Worm (Caenorhabditis elegans) whole organism, young adult: ENCODE data around the gene sra-27.

ENCODE experiments used
- B0261.1 ChIP-seq: sonication (generic microtip); optimal IDR thresholded peaks from 2 replicates; lab custom pipeline; 2016; ENCODE audit warnings: mild to moderate bottlenecking, missing genetic modification characterization, moderate library complexity, missing compliant biosample characterization
- C06A6.2 ChIP-seq: fragments of 200-800 bp; sonication (Bioruptor generic); conservative IDR thresholded peaks from 2 replicates; pipeline ENCODE4 v1.3.6; 2022; ENCODE audit warnings: missing genetic modification characterization, missing compliant biosample characterization
- C17E4.6 ChIP-seq: fragments of 200-800 bp; sonication (Bioruptor generic); IDR thresholded peaks from 2 replicates; pipeline ENCODE4 v1.3.6; 2022; ENCODE audit warnings: missing genetic modification reagents, missing genetic modification characterization, missing compliant biosample characterization
- D2030.7 ChIP-seq: fragments of 200-800 bp; sonication (Bioruptor generic); IDR thresholded peaks from 2 replicates; pipeline ENCODE4 v1.3.6; 2022; ENCODE audit warnings: missing genetic modification reagents, missing genetic modification characterization, missing compliant biosample characterization
- F33H1.4 ChIP-seq: fragments of 200-800 bp; sonication (Bioruptor generic); IDR thresholded peaks from 2 replicates; pipeline ENCODE4 v1.3.6; 2022; ENCODE audit warnings: missing genetic modification reagents, missing genetic modification characterization, missing compliant biosample characterization
- F57A8.1 ChIP-seq: fragments of 200-800 bp; sonication (Bioruptor generic); optimal IDR thresholded peaks from 2 replicates; lab custom pipeline; 2018; ENCODE audit warnings: mild to moderate bottlenecking, missing genetic modification characterization, moderate library complexity, missing compliant biosample characterization
- K11D2.4 ChIP-seq: fragments of 200-800 bp; sonication (Bioruptor generic); IDR thresholded peaks from 2 replicates; pipeline ENCODE4 v1.3.6; 2022; ENCODE audit warnings: missing genetic modification reagents, missing genetic modification characterization, missing compliant biosample characterization
- K12H6.12 ChIP-seq: fragments of 200-800 bp; sonication (Bioruptor generic); optimal IDR thresholded peaks from 2 replicates; lab custom pipeline; 2018; ENCODE audit warnings: mild to moderate bottlenecking, missing genetic modification characterization, missing compliant biosample characterization
- T26A5.8 ChIP-seq: sonication (generic microtip); optimal IDR thresholded peaks from 2 replicates; lab custom pipeline; 2016; ENCODE audit warnings: missing genetic modification characterization, missing compliant biosample characterization
- Y53F4B.3 ChIP-seq: fragments of 200-800 bp; sonication (Bioruptor generic); IDR thresholded peaks from 2 replicates; pipeline ENCODE4 v1.3.6; 2022; ENCODE audit warnings: missing genetic modification reagents, missing genetic modification characterization, missing compliant biosample characterization
- Y53G8AR.9 ChIP-seq: fragments of 200-800 bp; sonication (Bioruptor generic); conservative IDR thresholded peaks from 2 replicates; pipeline ENCODE4 v1.3.6; 2022; ENCODE audit warnings: missing genetic modification reagents, missing genetic modification characterization, missing compliant biosample characterization
- Y56A3A.18 ChIP-seq: fragments of 200-800 bp; sonication (Bioruptor generic); IDR thresholded peaks from 2 replicates; pipeline ENCODE4 v1.3.6; 2022; ENCODE audit warnings: missing genetic modification reagents, missing genetic modification characterization, missing compliant biosample characterization
- Y95B8A.8 ChIP-seq: fragments of 200-800 bp; sonication (Bioruptor generic); IDR thresholded peaks from 2 replicates; pipeline ENCODE4 v1.3.6; 2022; ENCODE audit warnings: missing genetic modification reagents, missing genetic modification characterization, missing compliant biosample characterization
- akir-1 ChIP-seq: fragments of 200-800 bp; sonication (Bioruptor generic); optimal IDR thresholded peaks from 2 replicates; lab custom pipeline; 2018; ENCODE audit warnings: mild to moderate bottlenecking, missing genetic modification characterization, moderate library complexity, missing compliant biosample characterization
- ama-1 ChIP-seq, 3 experiments: fragments of 150-350 bp in 1 of 3; sonication (generic microtip) in 2 of 3; optimal IDR thresholded peaks; 2 replicates each; lab custom pipeline; 2014 to 2018; ENCODE audit warnings: missing biosample characterization in 2 of 3, missing genetic modification characterization in 2 of 3, missing genetic modification reagents in 2 of 3
- attf-3 ChIP-seq: fragments of 200-800 bp; sonication (Bioruptor generic); conservative IDR thresholded peaks from 2 replicates; pipeline ENCODE4 v1.3.6; 2022; ENCODE audit warnings: missing genetic modification reagents, missing genetic modification characterization, missing compliant biosample characterization
- attf-6 ChIP-seq: fragments of 200-800 bp; sonication (Bioruptor generic); IDR thresholded peaks from 2 replicates; pipeline ENCODE4 v1.3.6; 2022; ENCODE audit warnings: missing genetic modification reagents, missing genetic modification characterization, missing compliant biosample characterization
- ccch-3 ChIP-seq: fragments of 200-800 bp; sonication (Bioruptor generic); optimal IDR thresholded peaks from 2 replicates; lab custom pipeline; 2018; ENCODE audit warnings: mild to moderate bottlenecking, missing genetic modification characterization, missing compliant biosample characterization
- cebp-1 ChIP-seq, 2 experiments: fragments of 200-800 bp in 1 of 2; sonication (Bioruptor generic) in 1 of 2; sonication (generic microtip) in 1 of 2; IDR thresholded peaks in 1 of 2; optimal IDR thresholded peaks in 1 of 2; 2 replicates each; pipeline versions ENCODE4 v1.3.6 to Lab custom; 2017 to 2022; ENCODE audit warnings: missing compliant biosample characterization in 2 of 2, missing genetic modification characterization in 2 of 2, mild to moderate bottlenecking in 1 of 2, missing genetic modification reagents in 1 of 2, moderate library complexity in 1 of 2
- ceh-79 ChIP-seq: sonication (generic microtip); optimal IDR thresholded peaks from 2 replicates; lab custom pipeline; 2017; ENCODE audit warnings: mild to moderate bottlenecking, missing genetic modification characterization, missing compliant biosample characterization
- ceh-91 ChIP-seq: fragments of 200-800 bp; sonication (Bioruptor generic); IDR thresholded peaks from 2 replicates; pipeline ENCODE4 v1.3.6; 2022; ENCODE audit warnings: missing genetic modification reagents, missing genetic modification characterization, missing compliant biosample characterization
- die-1 ChIP-seq: sonication (generic microtip); optimal IDR thresholded peaks from 2 replicates; lab custom pipeline; 2016; ENCODE audit warnings: missing genotype, mild to moderate bottlenecking, missing genetic modification characterization, missing compliant biosample characterization
- efl-1 ChIP-seq: fragments of 150-350 bp; optimal IDR thresholded peaks from 2 replicates; lab custom pipeline; 2014; ENCODE audit warnings: missing biosample characterization, missing genetic modification reagents, missing genetic modification characterization
- egl-44 ChIP-seq: fragments of 200-800 bp; sonication (Bioruptor generic); IDR thresholded peaks from 2 replicates; pipeline ENCODE4 v1.3.6; 2022; ENCODE audit warnings: missing genetic modification reagents, missing genetic modification characterization, missing compliant biosample characterization
- egrh-3 ChIP-seq: fragments of 200-800 bp; sonication (Bioruptor generic); IDR thresholded peaks from 2 replicates; pipeline ENCODE4 v1.3.6; 2022; ENCODE audit warnings: missing genetic modification reagents, missing genetic modification characterization, missing compliant biosample characterization
- ets-4 ChIP-seq: fragments of 200-800 bp; sonication (Bioruptor generic); optimal IDR thresholded peaks from 2 replicates; lab custom pipeline; 2018; ENCODE audit warnings: mild to moderate bottlenecking, missing genetic modification characterization, missing compliant biosample characterization
- fkh-3 ChIP-seq: sonication (generic microtip); optimal IDR thresholded peaks from 2 replicates; lab custom pipeline; 2016; ENCODE audit warnings: mild to moderate bottlenecking, missing genetic modification characterization, missing compliant biosample characterization
- gei-17 ChIP-seq: fragments of 200-800 bp; sonication (Bioruptor generic); optimal IDR thresholded peaks from 2 replicates; lab custom pipeline; 2018; ENCODE audit warnings: mild to moderate bottlenecking, missing genetic modification characterization, missing compliant biosample characterization
- him-1 ChIP-seq: sonication (generic microtip); optimal IDR thresholded peaks from 2 replicates; lab custom pipeline; 2016; ENCODE audit warnings: missing genotype, missing genetic modification reagents, missing genetic modification characterization, missing compliant biosample characterization
- hlh-26 ChIP-seq: fragments of 200-800 bp; sonication (Bioruptor generic); conservative IDR thresholded peaks from 2 replicates; pipeline ENCODE4 v1.3.6; 2022; ENCODE audit warnings: missing genetic modification reagents, missing genetic modification characterization, missing compliant biosample characterization
- hmg-20 ChIP-seq: fragments of 200-800 bp; sonication (Bioruptor generic); IDR thresholded peaks from 2 replicates; pipeline ENCODE4 v1.3.6; 2022; ENCODE audit warnings: missing genetic modification reagents, missing genetic modification characterization, missing compliant biosample characterization
- let-526 ChIP-seq: fragments of 200-800 bp; sonication (Bioruptor generic); IDR thresholded peaks from 2 replicates; pipeline ENCODE4 v1.3.6; 2022; ENCODE audit warnings: missing genetic modification reagents, missing genetic modification characterization, missing compliant biosample characterization
- lin-40 ChIP-seq: sonication (generic microtip); optimal IDR thresholded peaks from 2 replicates; lab custom pipeline; 2016; ENCODE audit warnings: missing genetic modification characterization, mild to moderate bottlenecking, missing compliant biosample characterization, missing genotype, missing genetic modification reagents
- madf-3 ChIP-seq: fragments of 200-800 bp; sonication (Bioruptor generic); IDR thresholded peaks from 2 replicates; pipeline ENCODE4 v1.3.6; 2022; ENCODE audit warnings: missing genetic modification reagents, missing genetic modification characterization, missing compliant biosample characterization
- madf-6 ChIP-seq: fragments of 200-800 bp; sonication (Bioruptor generic); IDR thresholded peaks from 2 replicates; pipeline ENCODE4 v1.3.6; 2022; ENCODE audit warnings: missing genetic modification reagents, missing genetic modification characterization, missing compliant biosample characterization
- madf-8 ChIP-seq: fragments of 200-800 bp; sonication (Bioruptor generic); conservative IDR thresholded peaks from 2 replicates; pipeline ENCODE4 v1.3.6; 2022; ENCODE audit warnings: missing genetic modification reagents, missing genetic modification characterization, missing compliant biosample characterization
- nfya-1 ChIP-seq: sonication (generic microtip); optimal IDR thresholded peaks from 2 replicates; lab custom pipeline; 2017; ENCODE audit warnings: antibody characterized with exemption, missing compliant biosample characterization, missing genetic modification characterization, borderline replicate concordance; ENCODE audit not compliant: insufficient read depth
- nfya-2 ChIP-seq: fragments of 200-800 bp; sonication (Bioruptor generic); IDR thresholded peaks from 2 replicates; pipeline ENCODE4 v1.3.6; 2022; ENCODE audit warnings: missing genetic modification reagents, missing genetic modification characterization, missing compliant biosample characterization
- nhr-90 ChIP-seq: sonication (generic microtip); optimal IDR thresholded peaks from 2 replicates; lab custom pipeline; 2016; ENCODE audit warnings: missing genotype, mild to moderate bottlenecking, missing genetic modification characterization, missing compliant biosample characterization
- snpc-1.1 ChIP-seq: sonication (generic microtip); optimal IDR thresholded peaks from 2 replicates; lab custom pipeline; 2017; ENCODE audit warnings: missing genetic modification characterization, mild to moderate bottlenecking, missing compliant biosample characterization, antibody characterized with exemption, moderate library complexity, missing genotype, missing genetic modification reagents; ENCODE audit not compliant: insufficient read depth
- snpc-1.3 ChIP-seq: sonication (generic microtip); optimal IDR thresholded peaks from 2 replicates; lab custom pipeline; 2017; ENCODE audit warnings: missing genetic modification characterization, mild to moderate bottlenecking, missing compliant biosample characterization, antibody characterized with exemption, moderate library complexity, missing genotype, missing genetic modification reagents; ENCODE audit not compliant: insufficient read depth
- somi-1 ChIP-seq: fragments of 200-800 bp; sonication (Bioruptor generic); optimal IDR thresholded peaks from 2 replicates; lab custom pipeline; 2018; ENCODE audit warnings: mild to moderate bottlenecking, missing genetic modification characterization, missing compliant biosample characterization
- tbx-9 ChIP-seq: sonication (generic microtip); optimal IDR thresholded peaks from 2 replicates; lab custom pipeline; 2016; ENCODE audit warnings: borderline replicate concordance, missing genetic modification characterization, inconsistent platforms, missing compliant biosample characterization
- zim-3 ChIP-seq: sonication (generic microtip); optimal IDR thresholded peaks from 2 replicates; lab custom pipeline; 2017; ENCODE audit warnings: mild to moderate bottlenecking, missing genetic modification characterization, moderate library complexity, missing compliant biosample characterization
- ztf-18 ChIP-seq: sonication (generic microtip); optimal IDR thresholded peaks from 2 replicates; lab custom pipeline; 2016; ENCODE audit warnings: missing genotype, mild to moderate bottlenecking, missing genetic modification characterization, missing compliant biosample characterization
- ztf-26 ChIP-seq: sonication (generic microtip); optimal IDR thresholded peaks from 2 replicates; lab custom pipeline; 2017; ENCODE audit warnings: missing genetic modification characterization, missing compliant biosample characterization

Gene sra-27

ce11 chrII:6587264-6587870 lies 18.6 kb downstream of the sra-27 start, which contains the start of gene C56C10.7 (continued):
- TF ChIP-seq egl-44 (GFP tag; lab: Robert Waterston, UW) (peak; percentile 43), madf-6 (peak; percentile 89), lin-40 (tag; lab: Kevin White, UChicago) (no peak), T26A5.8 (no peak), Y95B8A.8 (GFP tag; lab: Robert Waterston, UW) (no peak), hlh-26 (no peak), ztf-26 (tag; lab: Kevin White, UChicago) (peak; percentile 34), ztf-18 (peak; percentile 24), Y53G8AR.9 (GFP tag; lab: Robert Waterston, UW) (peak; percentile 90), Y53F4B.3 (GFP tag; lab: Robert Waterston, UW) (no peak), tbx-9 (no peak), ccch-3 (GFP tag; lab: Kevin White, UChicago) (no peak), F33H1.4 (GFP tag; lab: Robert Waterston, UW) (peak; percentile 30; the same call in 1 of the 2 replicates), K12H6.12 (tag; lab: Kevin White, UChicago) (no peak), akir-1 (GFP tag; lab: Kevin White, UChicago) (no peak), cebp-1 (GFP tag; IDR thresholded peaks at IDR 0.05; lab: Robert Waterston, UW) (no peak), cebp-1 (tag; optimal IDR thresholded peaks at IDR 0.05; lab: Kevin White, UChicago) (peak; percentile 54), him-1 (tag; lab: Kevin White, UChicago) (peak; percentile 19), Y56A3A.18 (GFP tag; lab: Robert Waterston, UW) (peak; percentile 77), nhr-90 (tag; lab: Kevin White, UChicago) (no peak), C06A6.2 (GFP tag; lab: Robert Waterston, UW) (no peak), K11D2.4 (GFP tag; lab: Robert Waterston, UW) (no peak), nfya-1 (tag; lab: Kevin White, UChicago) (no peak), egrh-3 (GFP tag; lab: Robert Waterston, UW) (no peak), ceh-91 (GFP tag; lab: Robert Waterston, UW) (no peak), die-1 (tag; lab: Kevin White, UChicago) (peak; percentile 38), ets-4 (no peak), snpc-1.1 (peak; percentile 32), B0261.1 (peak; percentile 8), fkh-3 (tag; lab: Kevin White, UChicago) (no peak), madf-8 (GFP tag; lab: Robert Waterston, UW) (peak; percentile 39; the same call in 1 of the 2 replicates), attf-6 (GFP tag; lab: Robert Waterston, UW) (peak; percentile 85), F57A8.1 (no peak), snpc-1.3 (peak; percentile 67), attf-3 (GFP tag; lab: Robert Waterston, UW) (no peak), ceh-79 (peak; percentile 3), zim-3 (tag; lab: Kevin White, UChicago) (no peak), somi-1 (GFP tag; lab: Kevin White, UChicago) (no peak), ama-1 (optimal IDR thresholded peaks at IDR 0.05; lab: Kevin White, UChicago) (no peak), ama-1 (GFP tag; optimal IDR thresholded peaks at IDR 0.05; lab: Kevin White, UChicago) (peak in 1 of 2 experiments; percentile 62), gei-17 (no peak), nfya-2 (peak; percentile 63; the same call in 1 of the 2 replicates), madf-3 (GFP tag; lab: Robert Waterston, UW) (peak; percentile 94), hmg-20 (0 out of 2 replicates have a peak, but pooled peaks have one; percentile 23), efl-1 (no peak), D2030.7 (GFP tag; lab: Robert Waterston, UW) (peak; percentile 36; the same call in 1 of the 2 replicates), C17E4.6 (GFP tag; lab: Robert Waterston, UW) (peak; percentile 62; the same call in 1 of the 2 replicates), let-526 (GFP tag; lab: Robert Waterston, UW) (no peak)
